Fruit fly (Drosophila melanogaster): ENCODE results near the gene Dph2.
A peak's percentile ranks its signal among the peaks of the same experiment; 100 is the strongest.

The Dph2 gene

dm6 chr3R:14853767-14854191 is 40.0 kb downstream of the Dph2 start (continued):
- TF ChIP-seq Meics (GFP tag; optimal IDR thresholded peaks at IDR 0.05) (peak; percentile 60), CG10209 (GFP tag; optimal IDR thresholded peaks at IDR 0.05) (no peak), dm (GFP tag; optimal IDR thresholded peaks at IDR 0.05) (no peak), usp (GFP tag; optimal IDR thresholded peaks at IDR 0.05) (no peak), fd96Cb (tag; optimal IDR thresholded peaks at IDR 0.05) (no peak), prd (optimal IDR thresholded peaks at IDR 0.05) (no peak), prd (GFP tag; IDR thresholded peaks at IDR 0.05) (no peak), CG4328 (GFP tag; optimal IDR thresholded peaks at IDR 0.05) (peak; percentile 39), CG1529 (GFP tag; optimal IDR thresholded peaks at IDR 0.05) (peak; percentile 10), CG30403 (GFP tag; optimal IDR thresholded peaks at IDR 0.05) (no peak), Xbp1 (GFP tag; optimal IDR thresholded peaks at IDR 0.05) (no peak), CG3995 (GFP tag; optimal IDR thresholded peaks at IDR 0.05) (peak; percentile 31), pfk (GFP tag; optimal IDR thresholded peaks at IDR 0.05) (peak; percentile 85), Dip2 (GFP tag; IDR thresholded peaks at IDR 0.05) (no peak), scrt (GFP tag; optimal IDR thresholded peaks at IDR 0.05) (peak; percentile 69), CG13424 (tag; optimal IDR thresholded peaks at IDR 0.05) (no peak), CG1024 (GFP tag; IDR thresholded peaks at IDR 0.05) (no peak), pum (GFP tag; optimal IDR thresholded peaks at IDR 0.05) (no peak), ase (GFP tag; IDR thresholded peaks at IDR 0.05) (no peak), Aef1 (GFP tag; IDR thresholded peaks at IDR 0.05) (no peak), CG8359 (GFP tag; optimal IDR thresholded peaks at IDR 0.05; ENCODE audit: borderline replicate concordance) (no peak), ato (GFP tag; IDR thresholded peaks at IDR 0.05; ENCODE audit: partially characterized antibody) (no peak), Nf-YC (tag; optimal IDR thresholded peaks at IDR 0.05) (no peak), CG7928 (GFP tag; optimal IDR thresholded peaks at IDR 0.05) (no peak), br (optimal IDR thresholded peaks at IDR 0.05) (no peak), CG7271 (tag; optimal IDR thresholded peaks at IDR 0.05) (no peak), CG31224 (GFP tag; IDR thresholded peaks at IDR 0.05) (no peak), sisA (GFP tag; IDR thresholded peaks at IDR 0.05) (no peak), CG14667 (GFP tag; IDR thresholded peaks at IDR 0.05) (no peak), ERR (GFP tag; optimal IDR thresholded peaks at IDR 0.05) (peak; percentile 9), klu (GFP tag; IDR thresholded peaks at IDR 0.05) (no peak), CrebB (tag; optimal IDR thresholded peaks at IDR 0.05) (peak; percentile 80), fru (optimal IDR thresholded peaks at IDR 0.05) (no peak), CG10959 (GFP tag; IDR thresholded peaks at IDR 0.05) (0 out of 2 replicates have a peak, but pooled peaks have one; percentile 8), CG11456 (GFP tag; IDR thresholded peaks at IDR 0.05) (0 out of 3 replicates have a peak, but pooled peaks have one; percentile 41), CG11696 (GFP tag; IDR thresholded peaks at IDR 0.05) (no peak), Optix (GFP tag; IDR thresholded peaks at IDR 0.05) (no peak), Mad (GFP tag; optimal IDR thresholded peaks at IDR 0.05) (no peak), pho (GFP tag; optimal IDR thresholded peaks at IDR 0.05) (peak; percentile 24), HLH54F (GFP tag; optimal IDR thresholded peaks at IDR 0.05) (no peak), insv (GFP tag; optimal IDR thresholded peaks at IDR 0.05) (peak in 1 of 2 experiments; percentile 28), CG7839 (tag; optimal IDR thresholded peaks at IDR 0.05) (peak; percentile 20), Lim3 (GFP tag; IDR thresholded peaks at IDR 0.05) (no peak), CG12391 (tag; optimal IDR thresholded peaks at IDR 0.05) (peak; percentile 33), gcm (GFP tag; optimal IDR thresholded peaks at IDR 0.05) (no peak), mam (GFP tag; optimal IDR thresholded peaks at IDR 0.05) (no peak), Oli (tag; optimal IDR thresholded peaks at IDR 0.05) (no peak), CG11398 (GFP tag; optimal IDR thresholded peaks at IDR 0.05) (no peak), CG12071 (GFP tag; optimal IDR thresholded peaks at IDR 0.05) (peak; percentile 65), CG17328 (GFP tag; IDR thresholded peaks at IDR 0.05) (no peak), Fer2 (tag; optimal IDR thresholded peaks at IDR 0.05) (no peak), CG3838 (GFP tag; optimal IDR thresholded peaks at IDR 0.05) (no peak), CG2120 (GFP tag; optimal IDR thresholded peaks at IDR 0.05) (peak; percentile 49)

Data from whole organism, embryonic.